Worm (Caenorhabditis elegans) whole organism, late embryonic: ENCODE results near the gene ech-3.

ENCODE experiments used
- C38D4.7 ChIP-seq: fragments of 200-800 bp; sonication (Bioruptor generic); optimal IDR thresholded peaks from 2 replicates; lab custom pipeline; 2018; ENCODE audit warnings: mild to moderate bottlenecking, missing genetic modification characterization, moderate library complexity, missing compliant biosample characterization
- F13H6.1 ChIP-seq: sonication (generic microtip); optimal IDR thresholded peaks from 2 replicates; lab custom pipeline; 2016; ENCODE audit warnings: missing genetic modification characterization, missing compliant biosample characterization
- K09A11.1 ChIP-seq: sonication (generic microtip); optimal IDR thresholded peaks from 2 replicates; lab custom pipeline; 2017; ENCODE audit warnings: antibody characterized with exemption, mild to moderate bottlenecking, missing genetic modification characterization, missing compliant biosample characterization; ENCODE audit not compliant: insufficient read depth
- T23F11.4 ChIP-seq: fragments of 200-800 bp; sonication (Bioruptor generic); optimal IDR thresholded peaks from 2 replicates; lab custom pipeline; 2018; ENCODE audit warnings: mild to moderate bottlenecking, missing genetic modification characterization, missing compliant biosample characterization
- Y22D7AL.16 ChIP-seq: sonication (generic microtip); optimal IDR thresholded peaks from 2 replicates; lab custom pipeline; 2016; ENCODE audit warnings: missing genetic modification characterization, missing compliant biosample characterization
- ceh-18 ChIP-seq: sonication (generic microtip); optimal IDR thresholded peaks from 2 replicates; lab custom pipeline; 2016; ENCODE audit warnings: missing genetic modification characterization, missing compliant biosample characterization
- ceh-19 ChIP-seq: fragments of 200-800 bp; sonication (Bioruptor generic); optimal IDR thresholded peaks from 2 replicates; lab custom pipeline; 2018; ENCODE audit warnings: mild to moderate bottlenecking, missing genetic modification characterization, missing compliant biosample characterization
- ceh-22 ChIP-seq: sonication (generic microtip); optimal IDR thresholded peaks from 2 replicates; lab custom pipeline; 2017; ENCODE audit warnings: missing biosample characterization, missing genetic modification characterization
- ceh-24 ChIP-seq: sonication (generic microtip); optimal IDR thresholded peaks from 2 replicates; lab custom pipeline; 2016; ENCODE audit warnings: mild to moderate bottlenecking, missing genetic modification characterization, missing compliant biosample characterization
- ceh-31 ChIP-seq: sonication (generic microtip); optimal IDR thresholded peaks from 2 replicates; lab custom pipeline; 2016; ENCODE audit warnings: missing genetic modification characterization, missing compliant biosample characterization
- ceh-34 ChIP-seq: sonication (generic microtip); optimal IDR thresholded peaks from 2 replicates; lab custom pipeline; 2016; ENCODE audit warnings: mild to moderate bottlenecking, missing genetic modification characterization, missing compliant biosample characterization
- ceh-45 ChIP-seq: fragments of 200-800 bp; sonication (Bioruptor generic); IDR thresholded peaks from 2 replicates; pipeline ENCODE4 v1.3.6; 2022; ENCODE audit warnings: missing genetic modification reagents, missing genetic modification characterization, missing compliant biosample characterization
- ceh-48 ChIP-seq: sonication (generic microtip); optimal IDR thresholded peaks from 2 replicates; lab custom pipeline; 2016; ENCODE audit warnings: missing genetic modification characterization, inconsistent platforms, missing compliant biosample characterization
- ceh-6 ChIP-seq: fragments of 200-800 bp; sonication (Bioruptor generic); optimal IDR thresholded peaks from 2 replicates; lab custom pipeline; 2018; ENCODE audit warnings: mild to moderate bottlenecking, missing genetic modification characterization, missing compliant biosample characterization
- che-1 ChIP-seq: sonication (generic microtip); optimal IDR thresholded peaks from 2 replicates; lab custom pipeline; 2016; ENCODE audit warnings: mild to moderate bottlenecking, missing genetic modification characterization, missing compliant biosample characterization
- dmd-4 ChIP-seq: sonication (generic microtip); optimal IDR thresholded peaks from 2 replicates; lab custom pipeline; 2016; ENCODE audit warnings: borderline replicate concordance, missing genetic modification characterization, missing compliant biosample characterization
- dve-1 ChIP-seq: sonication (generic microtip); optimal IDR thresholded peaks from 2 replicates; lab custom pipeline; 2017; ENCODE audit warnings: antibody characterized with exemption, mild to moderate bottlenecking, missing genetic modification characterization, missing compliant biosample characterization
- elt-2 ChIP-seq: sonication (generic microtip); optimal IDR thresholded peaks from 2 replicates; lab custom pipeline; 2016; ENCODE audit warnings: missing genetic modification reagents, missing genetic modification characterization, missing compliant biosample characterization
- eyg-1 ChIP-seq: sonication (generic microtip); optimal IDR thresholded peaks from 2 replicates; lab custom pipeline; 2016; ENCODE audit warnings: missing genotype, missing genetic modification characterization, missing compliant biosample characterization
- fax-1 ChIP-seq: sonication (generic microtip); optimal IDR thresholded peaks from 2 replicates; lab custom pipeline; 2016; ENCODE audit warnings: missing genotype, missing genetic modification characterization, missing compliant biosample characterization
- fkh-10 ChIP-seq: fragments of 150-350 bp; optimal IDR thresholded peaks from 2 replicates; lab custom pipeline; 2014; ENCODE audit warnings: missing biosample characterization, missing genetic modification reagents, missing genetic modification characterization
- fkh-6 ChIP-seq: sonication (generic microtip); optimal IDR thresholded peaks from 2 replicates; lab custom pipeline; 2016; ENCODE audit warnings: missing genetic modification characterization, missing compliant biosample characterization
- gmeb-2 ChIP-seq: sonication (generic microtip); optimal IDR thresholded peaks from 2 replicates; lab custom pipeline; 2016; ENCODE audit warnings: missing genetic modification characterization, inconsistent platforms, missing compliant biosample characterization
- hlh-13 ChIP-seq: fragments of 200-800 bp; sonication (Bioruptor generic); optimal IDR thresholded peaks from 2 replicates; lab custom pipeline; 2018; ENCODE audit warnings: mild to moderate bottlenecking, missing genetic modification characterization, missing compliant biosample characterization
- hlh-30 ChIP-seq: sonication (generic microtip); optimal IDR thresholded peaks from 2 replicates; lab custom pipeline; 2017; ENCODE audit warnings: antibody characterized with exemption, missing genetic modification characterization, missing compliant biosample characterization; ENCODE audit not compliant: insufficient read depth
- lim-6 ChIP-seq: sonication (generic microtip); optimal IDR thresholded peaks from 2 replicates; lab custom pipeline; 2016; ENCODE audit warnings: missing genetic modification characterization, missing compliant biosample characterization
- lin-11 ChIP-seq: fragments of 200-800 bp; sonication (Bioruptor generic); optimal IDR thresholded peaks from 2 replicates; lab custom pipeline; 2018; ENCODE audit warnings: mild to moderate bottlenecking, missing genetic modification characterization, missing compliant biosample characterization
- mec-3 ChIP-seq: sonication (generic microtip); optimal IDR thresholded peaks from 2 replicates; lab custom pipeline; 2016; ENCODE audit warnings: borderline replicate concordance, missing genetic modification characterization, missing compliant biosample characterization
- nfya-1 ChIP-seq: sonication (generic microtip); optimal IDR thresholded peaks from 2 replicates; lab custom pipeline; 2017; ENCODE audit warnings: missing genetic modification characterization, mild to moderate bottlenecking, missing compliant biosample characterization, antibody characterized with exemption, moderate library complexity
- nhr-11 ChIP-seq: fragments of 150-350 bp; optimal IDR thresholded peaks from 2 replicates; lab custom pipeline; 2014; ENCODE audit warnings: missing biosample characterization, missing genetic modification characterization
- nhr-232 ChIP-seq: sonication (generic microtip); optimal IDR thresholded peaks from 2 replicates; lab custom pipeline; 2016; ENCODE audit warnings: missing genetic modification characterization, missing compliant biosample characterization
- npax-4 ChIP-seq: sonication (generic microtip); optimal IDR thresholded peaks from 2 replicates; lab custom pipeline; 2016; ENCODE audit warnings: missing genetic modification characterization, missing compliant biosample characterization
- pat-9 ChIP-seq: fragments of 200-800 bp; sonication (Bioruptor generic); optimal IDR thresholded peaks from 2 replicates; lab custom pipeline; 2018; ENCODE audit warnings: mild to moderate bottlenecking, missing genetic modification characterization, moderate library complexity, missing compliant biosample characterization
- pax-1 ChIP-seq: fragments of 150-350 bp; optimal IDR thresholded peaks from 2 replicates; lab custom pipeline; 2014; ENCODE audit warnings: missing biosample characterization, missing genetic modification characterization
- pha-2 ChIP-seq: sonication (generic microtip); optimal IDR thresholded peaks from 2 replicates; lab custom pipeline; 2017; ENCODE audit warnings: mild to moderate bottlenecking, missing genetic modification characterization, missing compliant biosample characterization
- rnt-1 ChIP-seq: sonication (generic microtip); optimal IDR thresholded peaks from 2 replicates; lab custom pipeline; 2016; ENCODE audit warnings: missing genetic modification characterization, missing compliant biosample characterization
- syd-9 ChIP-seq: sonication (generic microtip); optimal IDR thresholded peaks from 2 replicates; lab custom pipeline; 2016; ENCODE audit warnings: mild to moderate bottlenecking, missing genetic modification characterization, moderate library complexity, missing compliant biosample characterization
- tbx-2 ChIP-seq: sonication (generic microtip); optimal IDR thresholded peaks from 2 replicates; lab custom pipeline; 2016; ENCODE audit warnings: missing genetic modification characterization, missing compliant biosample characterization
- tbx-7 ChIP-seq: sonication (generic microtip); optimal IDR thresholded peaks from 2 replicates; lab custom pipeline; 2016; ENCODE audit warnings: missing genotype, missing genetic modification characterization, missing compliant biosample characterization
- unc-42 ChIP-seq: sonication (generic microtip); optimal IDR thresholded peaks from 2 replicates; lab custom pipeline; 2016; ENCODE audit warnings: missing genotype, missing genetic modification characterization, missing compliant biosample characterization
- unc-55 ChIP-seq: sonication (generic microtip); optimal IDR thresholded peaks from 2 replicates; lab custom pipeline; 2017; ENCODE audit warnings: missing biosample characterization, missing genetic modification reagents, missing genetic modification characterization
- zip-5 ChIP-seq: sonication (generic microtip); optimal IDR thresholded peaks from 2 replicates; lab custom pipeline; 2016; ENCODE audit warnings: missing genetic modification characterization, missing compliant biosample characterization

ech-3 gene

DNA sequence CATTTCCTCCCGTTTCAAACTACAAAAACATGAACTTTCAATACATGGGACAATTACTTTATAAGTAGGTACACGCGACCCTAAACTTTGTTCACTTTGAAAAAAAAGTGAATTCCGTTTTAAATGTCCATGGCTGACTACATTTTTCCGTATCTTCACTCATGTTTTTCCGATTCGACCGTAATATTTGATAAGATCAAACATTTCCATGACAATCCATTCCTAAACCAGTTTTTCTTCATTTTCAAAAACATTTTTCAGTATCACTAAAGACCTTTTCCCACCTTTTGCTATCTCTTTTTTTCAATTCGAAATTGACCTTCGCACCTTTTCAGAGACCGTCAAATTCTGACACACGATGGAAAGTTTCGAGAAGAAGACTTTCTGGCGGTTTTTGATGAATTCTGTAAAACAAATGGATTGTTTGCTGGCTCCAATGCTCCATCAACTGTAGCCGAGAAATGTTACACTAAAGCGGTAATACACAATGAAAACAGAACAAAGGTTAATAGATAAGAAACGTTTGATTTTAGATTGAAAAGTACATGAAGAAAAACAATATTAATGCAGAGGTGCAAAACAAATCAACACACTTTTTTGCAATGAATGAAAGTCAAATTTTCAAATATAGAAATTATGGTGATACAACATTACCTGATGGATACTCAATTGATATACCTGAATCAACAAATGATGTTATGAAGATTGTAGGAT is 5.6 kb downstream of the ech-3 start:
- TF ChIP-seq fkh-6 (tag; lab: Kevin White, UChicago) (no peak), lim-6 (tag; lab: Kevin White, UChicago) (no peak), syd-9 (tag; lab: Kevin White, UChicago) (no peak), C38D4.7 (no peak), ceh-24 (tag; lab: Kevin White, UChicago) (no peak), ceh-19 (GFP tag; lab: Kevin White, UChicago) (no peak), ceh-18 (no peak), pax-1 (tag; lab: Kevin White, UChicago) (no peak), zip-5 (tag; lab: Kevin White, UChicago) (no peak), che-1 (tag; lab: Kevin White, UChicago) (no peak), dmd-4 (tag; lab: Kevin White, UChicago) (no peak), nhr-232 (tag; lab: Kevin White, UChicago) (no peak), fkh-10 (GFP tag; lab: Kevin White, UChicago) (no peak), ceh-22 (tag; lab: Kevin White, UChicago) (no peak), hlh-30 (no peak), T23F11.4 (GFP tag; lab: Kevin White, UChicago) (no peak), pat-9 (tag; lab: Kevin White, UChicago) (no peak), ceh-6 (no peak)

DNA sequence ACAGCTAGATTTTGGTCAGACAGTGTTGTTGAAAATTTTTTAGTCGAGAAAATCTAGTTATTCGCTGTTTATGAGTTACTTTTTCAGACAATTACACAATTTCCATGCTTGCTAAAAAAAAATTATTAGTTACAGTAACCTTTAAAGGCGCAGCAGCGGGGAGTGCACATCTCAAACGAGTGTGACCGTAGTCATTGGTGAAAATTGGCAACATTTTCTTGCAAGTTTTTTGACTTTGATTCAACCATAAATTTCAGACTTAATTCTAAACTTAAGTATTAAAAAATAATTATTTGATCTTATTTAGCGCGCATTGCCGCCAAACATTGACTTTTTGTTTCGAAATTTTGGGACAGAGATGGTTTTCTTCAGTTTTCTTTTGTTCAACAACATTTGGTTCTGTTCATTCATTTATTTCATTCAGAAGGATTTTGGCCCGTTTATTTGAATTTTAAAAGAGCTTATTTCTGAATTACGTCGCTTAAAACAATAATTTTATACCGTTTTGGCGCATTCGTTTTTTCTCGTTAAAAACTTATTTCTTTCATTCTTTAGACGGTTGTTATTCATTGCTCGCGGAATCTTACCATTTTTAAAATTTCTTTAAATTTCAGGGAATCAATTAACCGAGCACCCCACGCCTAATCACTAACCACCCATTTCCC is 6.9 kb downstream of the ech-3 start, which contains the start of gene oma-2:
TSS of gene oma-2 (plus strand) at position 615 of the 665 bp plus-strand sequence.
- no peak for TF ChIP-seq ceh-24 (tag; lab: Kevin White, UChicago)
- TF ChIP-seq ceh-6 = no peak
- TF ChIP-seq ceh-22 (tag; lab: Kevin White, UChicago) = no peak
- no peak for TF ChIP-seq gmeb-2 (tag; lab: Kevin White, UChicago)
- no peak for TF ChIP-seq ceh-18
- no peak for TF ChIP-seq ceh-48 (tag; lab: Kevin White, UChicago)
- no peak for TF ChIP-seq F13H6.1 (tag; lab: Kevin White, UChicago)
- TF ChIP-seq ceh-45 (GFP tag; lab: Robert Waterston, UW) = no peak
- no peak for TF ChIP-seq C38D4.7
- TF ChIP-seq tbx-2 = no peak
- no peak for TF ChIP-seq npax-4 (tag; lab: Kevin White, UChicago)
- TF ChIP-seq lim-6 (tag; lab: Kevin White, UChicago) = no peak
- no peak for TF ChIP-seq pha-2 (tag; lab: Kevin White, UChicago)
- TF ChIP-seq eyg-1 (tag; lab: Kevin White, UChicago) = no peak
- no peak for TF ChIP-seq ceh-34
- TF ChIP-seq mec-3 (tag; lab: Kevin White, UChicago) = no peak
- no peak for TF ChIP-seq nhr-11 (tag; lab: Kevin White, UChicago)
- no peak for TF ChIP-seq elt-2 (tag; lab: Kevin White, UChicago)
- TF ChIP-seq Y22D7AL.16 = no peak
- no peak for TF ChIP-seq che-1 (tag; lab: Kevin White, UChicago)

- TF ChIP-seq unc-55 (peak; percentile 54), dmd-4 (tag; lab: Kevin White, UChicago) (no peak), unc-42 (tag; lab: Kevin White, UChicago) (peak; percentile 35), nfya-1 (tag; lab: Kevin White, UChicago) (peak; percentile 0)
Measured at ce11 chrV:8031121-8031520, 9.1 kb downstream of the ech-3 start, which contains the start of gene vars-1. Gene vars-1, plus strand, starts transcription at chrV:8031411.

ce11 chrV:8034811-8035210 is 12.8 kb downstream of the ech-3 start, which contains the start of gene algn-12:
Gene algn-12, plus strand, starts transcription at chrV:8035111.
- TF ChIP-seq pha-2 (tag; lab: Kevin White, UChicago) (no peak), syd-9 (tag; lab: Kevin White, UChicago) (no peak), hlh-13 (GFP tag; lab: Kevin White, UChicago) (no peak), tbx-2 (no peak), gmeb-2 (tag; lab: Kevin White, UChicago) (no peak), lim-6 (tag; lab: Kevin White, UChicago) (no peak), ceh-48 (tag; lab: Kevin White, UChicago) (no peak), hlh-30 (no peak), lin-11 (tag; lab: Kevin White, UChicago) (no peak), ceh-24 (tag; lab: Kevin White, UChicago) (no peak), mec-3 (tag; lab: Kevin White, UChicago) (no peak), K09A11.1 (tag; lab: Kevin White, UChicago) (no peak), fax-1 (no peak), rnt-1 (tag; lab: Kevin White, UChicago) (no peak), T23F11.4 (GFP tag; lab: Kevin White, UChicago) (no peak), ceh-31 (tag; lab: Kevin White, UChicago) (no peak), elt-2 (tag; lab: Kevin White, UChicago) (no peak), dve-1 (tag; lab: Kevin White, UChicago) (no peak), che-1 (tag; lab: Kevin White, UChicago) (no peak), tbx-7 (tag; lab: Kevin White, UChicago) (no peak)
